Fruit fly (Drosophila melanogaster): ENCODE data around the gene brk.

Gene brk

dm6 chrX:7349963-7350362 lies 42.2 kb downstream of the brk start:
- TF ChIP-seq CG32006 (GFP tag; optimal IDR thresholded peaks at IDR 0.05) = no peak
- TF ChIP-seq CG1621 (tag; optimal IDR thresholded peaks at IDR 0.05) = no peak
- TF ChIP-seq vri (GFP tag; optimal IDR thresholded peaks at IDR 0.05) = no peak
- no peak for TF ChIP-seq CG3032 (tag; optimal IDR thresholded peaks at IDR 0.05)
- TF ChIP-seq salr (GFP tag; optimal IDR thresholded peaks at IDR 0.05) = no peak
- no peak for TF ChIP-seq CG8119 (GFP tag; IDR thresholded peaks at IDR 0.05)
- TF ChIP-seq CG34406 (GFP tag; optimal IDR thresholded peaks at IDR 0.05) = no peak
- no peak for TF ChIP-seq Hr38 (GFP tag; optimal IDR thresholded peaks at IDR 0.05)
- TF ChIP-seq Sox15 (GFP tag; optimal IDR thresholded peaks at IDR 0.05) = no peak
- no peak for TF ChIP-seq Ets21C (GFP tag; optimal IDR thresholded peaks at IDR 0.05)

dm6 chrX:7358496-7358895 lies 50.8 kb downstream of the brk start, which contains the start of gene CG1999:
Gene CG1999, plus strand, starts transcription at chrX:7358796.
- TF ChIP-seq CG10631 (GFP tag; optimal IDR thresholded peaks at IDR 0.05) (no peak), CG8632 (GFP tag; optimal IDR thresholded peaks at IDR 0.05) (no peak)

Data from whole organism, prepupa.